Fruit fly (Drosophila melanogaster): ENCODE results near the gene mei-P26.
A peak's percentile ranks its signal among the peaks of the same experiment; 100 is the strongest.

The mei-P26 gene

dm6 chrX:9134922-9135453 is 28.1 kb upstream of the mei-P26 start, which contains the start of gene fend:
fend (minus strand) TSS chrX:9135099.
- no peak for TF ChIP-seq noc (tag; optimal IDR thresholded peaks at IDR 0.05)

DNA sequence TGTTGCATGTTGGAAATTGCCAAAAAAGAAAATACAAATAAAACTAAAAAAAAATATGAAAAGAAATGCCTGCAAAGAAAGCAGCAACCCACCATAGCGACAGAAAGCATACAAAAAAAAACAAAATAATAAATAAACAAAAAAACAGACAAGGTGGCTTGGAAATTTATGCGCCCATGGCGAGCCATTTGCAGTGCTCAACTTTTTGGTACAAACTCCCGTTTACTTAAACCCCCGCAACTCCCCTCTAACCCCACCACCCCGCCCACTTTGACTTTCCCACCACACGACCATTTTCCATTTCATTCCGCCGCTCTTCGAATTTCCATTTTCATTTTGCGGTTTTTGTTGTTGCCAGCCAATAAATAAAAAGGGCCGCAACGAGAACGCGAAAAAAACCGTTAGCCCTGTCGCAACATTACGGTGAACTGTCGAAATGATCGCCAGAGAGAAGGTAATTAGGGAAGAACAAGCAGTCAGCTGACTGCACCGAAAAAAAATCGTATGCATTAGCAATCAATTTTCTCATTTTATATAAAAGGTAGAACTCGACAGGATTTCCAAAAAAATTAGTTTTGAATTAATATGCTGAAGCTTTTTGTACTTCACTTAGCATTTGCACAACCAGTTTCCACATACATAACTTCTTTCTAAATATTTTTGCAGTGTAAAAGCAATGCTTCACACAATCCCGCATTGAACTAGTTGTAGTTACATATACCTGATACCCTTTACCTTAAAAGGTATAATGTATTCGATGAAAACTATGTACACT is 26.1 kb upstream of the mei-P26 start:
- TF ChIP-seq noc (tag; optimal IDR thresholded peaks at IDR 0.05), result no peak

dm6 chrX:9139138-9139537 is 23.9 kb upstream of the mei-P26 start:
- no peak for TF ChIP-seq noc (tag; optimal IDR thresholded peaks at IDR 0.05)

DNA sequence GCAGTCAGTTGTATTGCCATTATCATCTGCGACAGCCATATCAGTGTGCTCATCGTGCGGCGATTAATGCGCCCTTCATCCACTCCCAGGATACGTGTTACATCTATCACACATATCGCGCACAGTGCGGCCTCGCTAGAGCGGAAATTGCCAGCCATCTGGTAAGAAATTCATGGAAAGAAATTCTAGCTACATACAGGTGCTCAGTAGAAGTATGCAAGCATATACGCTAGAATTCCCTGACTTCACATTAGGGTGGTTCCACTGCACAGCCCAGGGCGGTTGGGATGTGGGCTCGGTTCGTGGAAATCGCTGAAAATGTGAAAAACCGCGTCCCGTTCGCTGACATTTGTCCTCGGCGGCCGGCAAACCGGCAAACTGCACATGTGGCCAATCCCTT is 21.8 kb upstream of the mei-P26 start:
- no peak for TF ChIP-seq noc (tag; optimal IDR thresholded peaks at IDR 0.05)

dm6 chrX:9142224-9142802 is 20.7 kb upstream of the mei-P26 start, which contains the start of gene CG7065:
CG7065 (plus strand) TSS chrX:9142493.
- TF ChIP-seq noc (tag; optimal IDR thresholded peaks at IDR 0.05), result no peak

DNA sequence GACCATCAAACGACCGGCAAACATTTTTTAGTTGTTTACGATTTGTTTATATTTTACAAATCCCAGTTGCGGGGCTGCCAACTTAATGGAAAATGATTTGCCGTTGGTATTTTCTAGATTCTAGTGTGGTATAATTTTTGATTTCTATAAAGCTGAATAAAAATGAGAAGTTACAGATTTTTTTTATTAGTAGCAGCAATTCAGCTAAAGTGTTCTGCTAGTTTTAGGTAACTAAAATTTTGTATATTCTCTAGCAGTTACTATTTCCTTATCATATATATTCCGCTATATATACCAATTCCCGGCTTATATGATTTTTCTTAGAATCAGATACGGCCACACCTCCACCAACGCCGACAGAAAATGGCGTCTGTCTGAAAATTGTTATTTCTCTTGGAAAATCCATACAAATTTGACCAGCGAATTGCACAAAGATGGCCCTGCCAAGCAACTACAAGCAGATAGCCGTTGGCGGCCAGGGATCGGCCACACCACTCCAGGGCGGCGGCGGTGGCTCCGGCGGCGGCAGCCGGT is 14.0 kb upstream of the mei-P26 start, which contains the start of the genes fh and Bap111:
Gene fh, minus strand, starts transcription at position 83 of the 534 bp plus-strand sequence.
Gene Bap111, plus strand, starts transcription at position 321 of the 534 bp plus-strand sequence.
- no peak for TF ChIP-seq noc (tag; optimal IDR thresholded peaks at IDR 0.05)

- TF ChIP-seq noc (tag; optimal IDR thresholded peaks at IDR 0.05), result peak; percentile 51
These were observed 10.9 kb upstream of the mei-P26 start for dm6 chrX:9152127-9152598.

DNA sequence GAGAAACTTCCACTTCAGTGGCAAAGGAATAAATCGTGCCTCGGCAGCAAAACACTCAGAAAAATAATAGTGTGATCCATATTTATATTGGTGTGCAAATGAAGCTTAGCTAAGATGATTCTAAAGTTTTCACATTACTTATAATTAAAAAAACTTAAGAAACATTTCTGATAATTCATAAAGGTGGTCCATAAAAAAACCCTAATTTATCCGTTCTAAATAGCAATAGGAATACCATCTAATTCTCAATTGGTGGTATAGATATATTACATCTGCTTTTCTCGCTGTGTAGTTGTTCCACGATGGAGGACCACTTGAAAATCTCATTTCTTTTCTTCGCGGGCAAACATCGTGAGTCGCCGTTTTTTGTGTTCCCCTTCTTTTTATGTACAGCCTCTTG is 7.9 kb upstream of the mei-P26 start:
- TF ChIP-seq noc (tag; optimal IDR thresholded peaks at IDR 0.05), result peak; percentile 26

DNA sequence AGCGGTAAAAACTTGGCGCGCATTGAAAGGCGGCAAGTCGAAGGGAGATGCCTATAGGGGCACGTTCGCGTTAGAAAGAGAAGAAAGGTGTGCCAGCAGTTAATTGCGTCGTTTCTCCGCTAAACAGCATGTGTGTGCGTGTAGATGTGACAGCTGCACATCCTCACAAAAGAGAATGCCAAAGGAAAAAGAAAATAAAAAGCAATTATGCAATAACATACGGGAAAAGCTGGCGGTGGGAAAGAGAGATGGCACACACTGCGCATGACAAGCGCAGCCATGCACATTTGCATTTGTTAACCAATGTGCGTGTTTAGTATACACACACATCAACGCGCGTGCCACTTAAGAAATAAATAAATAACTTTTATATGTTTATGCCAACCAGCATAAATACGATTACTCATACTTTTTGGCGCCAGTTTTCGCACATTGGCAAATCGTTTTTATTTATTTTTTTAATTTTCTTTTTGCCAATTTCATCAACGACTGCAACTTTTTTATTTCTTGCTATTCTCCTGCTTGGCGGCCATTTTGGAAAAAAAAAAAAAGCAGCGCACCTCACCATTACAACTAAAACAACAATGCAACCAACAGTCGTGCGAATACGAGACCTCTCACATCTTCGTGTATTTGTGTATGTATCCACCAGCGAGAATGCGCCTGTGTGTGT is 7.2 kb upstream of the mei-P26 start:
- no peak for TF ChIP-seq noc (tag; optimal IDR thresholded peaks at IDR 0.05)

- TF ChIP-seq noc (tag; optimal IDR thresholded peaks at IDR 0.05), result peak; percentile 71
These were observed 6.6 kb upstream of the mei-P26 start, which contains the start of gene His3.3B for dm6 chrX:9156388-9156823. His3.3B (minus strand) TSS chrX:9156669.

- no peak for TF ChIP-seq noc (tag; optimal IDR thresholded peaks at IDR 0.05)
These were observed 4.7 kb upstream of the mei-P26 start, which contains the start of the genes Ost48 and Dlip1 for dm6 chrX:9158366-9158765. Ost48 (minus strand) TSS chrX:9158515. Dlip1 (plus strand) TSS chrX:9158622.

- no peak for TF ChIP-seq noc (tag; optimal IDR thresholded peaks at IDR 0.05)
These were observed 3.3 kb upstream of the mei-P26 start, which contains the start of gene NdufA3 for dm6 chrX:9159736-9160135. NdufA3 (minus strand) TSS chrX:9160052.

- no peak for TF ChIP-seq noc (tag; optimal IDR thresholded peaks at IDR 0.05)
These were observed 1.1 kb upstream of the mei-P26 start, which contains the start of the genes Zpr1 and CG44532 for dm6 chrX:9161912-9162311. Zpr1 (minus strand) TSS chrX:9162090. CG44532 (plus strand) TSS chrX:9162092.

DNA sequence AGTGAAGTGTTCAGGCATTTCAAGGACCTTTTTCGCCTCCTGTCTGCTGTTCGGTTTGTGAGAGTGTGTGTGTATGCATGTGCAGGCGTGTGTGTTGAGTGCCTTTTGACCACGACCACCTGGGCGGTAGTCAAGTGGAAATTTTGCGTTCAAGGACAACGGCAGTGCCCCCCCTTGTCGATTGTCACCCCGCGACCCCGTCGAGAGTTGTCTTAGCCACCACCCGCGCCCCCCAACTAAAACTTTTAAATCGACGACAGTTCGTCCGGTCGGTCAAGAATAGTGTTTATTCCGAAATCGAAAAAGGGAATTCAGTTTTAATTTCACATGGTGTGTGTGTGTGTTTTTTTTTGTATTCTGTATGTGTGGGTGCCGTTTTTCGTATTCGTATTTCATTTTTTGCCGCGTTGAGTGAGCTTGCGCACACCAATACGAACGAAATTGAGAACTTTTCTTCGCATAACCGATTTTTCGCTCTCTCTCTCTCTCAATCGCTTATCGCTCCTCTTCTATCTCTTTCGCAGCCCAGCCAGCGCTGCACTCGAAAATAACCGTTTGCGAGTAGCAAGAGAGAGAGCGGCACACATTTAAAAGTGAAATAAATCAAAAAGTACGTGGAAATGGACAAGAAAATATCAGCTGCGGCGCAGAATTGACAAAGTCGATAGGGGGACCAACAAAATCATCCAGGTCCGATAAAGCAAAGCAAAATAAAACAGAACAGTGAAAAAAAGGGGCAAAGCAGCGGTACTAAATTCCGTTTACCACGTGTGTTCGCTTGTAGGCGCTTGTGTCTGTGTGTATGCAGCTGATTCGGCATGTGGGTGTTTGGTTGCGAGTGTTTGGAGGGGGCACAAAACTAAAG is 822 bp downstream of the mei-P26 start:
- no peak for TF ChIP-seq noc (tag; optimal IDR thresholded peaks at IDR 0.05)

All from whole organism, larva.